Worm (Caenorhabditis elegans) whole organism, L4 larva: ENCODE data around the gene fbxa-211.

Experiments
- ces-1 ChIP-seq: fragments of 150-350 bp; sonication (generic microtip); optimal IDR thresholded peaks from 4 replicates; lab custom pipeline; 2014; ENCODE audit warnings: missing biosample characterization, missing genetic modification reagents, missing genetic modification characterization
- lin-15B ChIP-seq: fragments of 150-350 bp; sonication (generic microtip); optimal IDR thresholded peaks from 3 replicates; lab custom pipeline; 2014; ENCODE audit warnings: missing biosample characterization, missing genetic modification characterization
- nhr-77 ChIP-seq: fragments of 150-350 bp; optimal IDR thresholded peaks from 2 replicates; lab custom pipeline; 2014; ENCODE audit warnings: missing biosample characterization, missing genetic modification characterization
- set-16 ChIP-seq: fragments of 200-800 bp; sonication (Bioruptor generic); IDR thresholded peaks from 2 replicates; pipeline ENCODE4 v1.3.6; 2022; ENCODE audit warnings: missing genetic modification reagents, missing genetic modification characterization, missing compliant biosample characterization

- TF ChIP-seq set-16 (GFP tag; lab: Robert Waterston, UW) (no peak), ces-1 (GFP tag; lab: Kevin White, UChicago) (no peak), nhr-77 (no peak), lin-15B (tag; lab: Kevin White, UChicago) (no peak)
These were observed 19.4 kb upstream of the fbxa-211 start, which contains the start of gene Y37H2A.1 for ce11 chrV:18107969-18108368.
